Worm (Caenorhabditis elegans) whole organism, midembryonic: Measurements from ENCODE around the gene B0302.4.

Experiments used
- T22C8.4 ChIP-seq: fragments of 200-800 bp; sonication (Bioruptor generic); IDR thresholded peaks from 2 replicates; pipeline ENCODE4 v1.3.6; 2022; ENCODE audit warnings: missing genetic modification characterization, missing compliant biosample characterization
- cog-1 ChIP-seq: sonication (generic microtip); optimal IDR thresholded peaks from 2 replicates; lab custom pipeline; 2016; ENCODE audit warnings: missing genetic modification characterization, missing compliant biosample characterization
- flt-1 ChIP-seq: fragments of 200-800 bp; sonication (Bioruptor generic); IDR thresholded peaks from 2 replicates; pipeline ENCODE4 v1.3.6; 2022; ENCODE audit warnings: missing genetic modification characterization, missing compliant biosample characterization
- klf-2 ChIP-seq: fragments of 200-800 bp; sonication (Bioruptor generic); conservative IDR thresholded peaks from 2 replicates; pipeline ENCODE4 v1.3.6; 2022; ENCODE audit warnings: missing genetic modification reagents, missing genetic modification characterization, missing compliant biosample characterization
- med-1 ChIP-seq: sonication (generic microtip); optimal IDR thresholded peaks from 2 replicates; lab custom pipeline; 2017; ENCODE audit warnings: missing genetic modification characterization, mild to moderate bottlenecking, missing compliant biosample characterization, antibody characterized with exemption, missing genetic modification reagents; ENCODE audit not compliant: insufficient read depth
- ref-1 ChIP-seq: fragments of 200-800 bp; sonication (Bioruptor generic); conservative IDR thresholded peaks from 2 replicates; pipeline ENCODE4 v1.3.6; 2022; ENCODE audit warnings: missing genetic modification reagents, missing genetic modification characterization, missing compliant biosample characterization
- tab-1 ChIP-seq: fragments of 200-800 bp; sonication (Bioruptor generic); IDR thresholded peaks from 2 replicates; pipeline ENCODE4 v1.3.6; 2022; ENCODE audit warnings: missing genetic modification characterization, missing compliant biosample characterization
- ztf-23 ChIP-seq: fragments of 200-800 bp; sonication (Bioruptor generic); IDR thresholded peaks from 2 replicates; pipeline ENCODE4 v1.3.6; 2022; ENCODE audit warnings: missing genetic modification reagents, missing genetic modification characterization, missing compliant biosample characterization

DNA sequence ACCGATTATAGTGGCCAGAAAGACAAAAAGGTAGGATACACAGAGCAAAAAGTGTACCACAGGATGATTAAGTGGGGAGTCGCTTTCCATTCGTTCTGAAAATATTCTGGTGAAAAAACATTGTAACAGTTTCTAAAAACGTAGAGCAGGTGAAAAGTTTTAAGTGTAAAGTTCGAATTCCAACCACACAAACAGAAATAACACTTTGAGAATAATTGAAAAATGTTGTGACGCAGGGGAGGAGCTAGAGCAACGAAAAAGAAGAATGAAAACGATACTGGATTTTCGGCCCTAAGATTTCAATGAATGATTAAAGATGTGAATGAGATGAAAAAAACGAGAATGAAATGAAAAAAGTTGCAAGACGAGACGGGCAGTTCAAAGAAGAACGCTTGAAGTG, 18.7 kb downstream of the B0302.4 start, which contains the start of gene npr-21:
- TF ChIP-seq ref-1 (no peak), ztf-23 (no peak), klf-2 (GFP tag; lab: Robert Waterston, UW) (no peak), T22C8.4 (no peak), med-1 (GFP tag; lab: Kevin White, UChicago) (no peak), cog-1 (tag; lab: Kevin White, UChicago) (no peak), flt-1 (GFP tag; lab: Robert Waterston, UW) (no peak), tab-1 (GFP tag; lab: Robert Waterston, UW) (no peak)
